Worm (Caenorhabditis elegans) whole organism, dauer: ENCODE data around the gene C03G6.17.

ENCODE experiments used
- unc-62 ChIP-seq: sonication (generic microtip); optimal IDR thresholded peaks from 2 replicates; lab custom pipeline; 2017; ENCODE audit warnings: missing biosample characterization, missing genetic modification reagents, missing genetic modification characterization

C03G6.17 gene

ce11 chrV:7400588-7400987, 19.7 kb upstream of the C03G6.17 start, which contains the start of gene srx-60:
Gene srx-60, plus strand, starts transcription at chrV:7400888.
- no peak for TF ChIP-seq unc-62 (GFP tag; lab: Kevin White, UChicago)

- no peak for TF ChIP-seq unc-62 (GFP tag; lab: Kevin White, UChicago)
These were observed 19.2 kb upstream of the C03G6.17 start, which contains the start of gene cnc-9 for ce11 chrV:7400095-7400494. Gene cnc-9, minus strand, starts transcription at chrV:7400195.

ce11 chrV:7399202-7399601, 18.3 kb upstream of the C03G6.17 start, which contains the start of gene gst-41:
Gene gst-41, minus strand, starts transcription at chrV:7399302.
- no peak for TF ChIP-seq unc-62 (GFP tag; lab: Kevin White, UChicago)

- no peak for TF ChIP-seq unc-62 (GFP tag; lab: Kevin White, UChicago)
These were observed 14.5 kb upstream of the C03G6.17 start, which contains the start of gene srx-9 for ce11 chrV:7395359-7395758. Gene srx-9, minus strand, starts transcription at chrV:7395459.

ce11 chrV:7391933-7392332, 11.0 kb upstream of the C03G6.17 start, which contains the start of gene fbxa-105:
Gene fbxa-105, minus strand, starts transcription at chrV:7392029.
- TF ChIP-seq unc-62 (GFP tag; lab: Kevin White, UChicago): no peak

- no peak for TF ChIP-seq unc-62 (GFP tag; lab: Kevin White, UChicago)
These were observed 8.9 kb upstream of the C03G6.17 start, which contains the start of gene C02H6.1 for ce11 chrV:7389771-7390170. Gene C02H6.1, minus strand, starts transcription at chrV:7389871.

ce11 chrV:7387755-7388154, 6.8 kb upstream of the C03G6.17 start, which contains the start of gene C02H6.3:
Gene C02H6.3, minus strand, starts transcription at chrV:7387855.
- no peak for TF ChIP-seq unc-62 (GFP tag; lab: Kevin White, UChicago)

- TF ChIP-seq unc-62 (GFP tag; lab: Kevin White, UChicago): no peak
These were observed 5.2 kb upstream of the C03G6.17 start, which contains the start of gene srp-6 for ce11 chrV:7386052-7386573. Gene srp-6, minus strand, starts transcription at chrV:7386102.

- no peak for TF ChIP-seq unc-62 (GFP tag; lab: Kevin White, UChicago)
These were observed 1.5 kb downstream of the C03G6.17 start, which contains the start of gene srsx-24 for ce11 chrV:7379384-7379783. Gene srsx-24, minus strand, starts transcription at chrV:7379484.

ce11 chrV:7374090-7374489, 6.8 kb downstream of the C03G6.17 start, which contains the start of gene srx-56:
Gene srx-56, plus strand, starts transcription at chrV:7374390.
- TF ChIP-seq unc-62 (GFP tag; lab: Kevin White, UChicago): no peak

- TF ChIP-seq unc-62 (GFP tag; lab: Kevin White, UChicago): no peak
These were observed 11.3 kb downstream of the C03G6.17 start, which contains the start of gene srj-14 for ce11 chrV:7369578-7369977. Gene srj-14, plus strand, starts transcription at chrV:7369708.

ce11 chrV:7364951-7365350, 16.0 kb downstream of the C03G6.17 start, which contains the start of gene exc-13:
Gene exc-13, plus strand, starts transcription at chrV:7365251.
- TF ChIP-seq unc-62 (GFP tag; lab: Kevin White, UChicago): no peak

- no peak for TF ChIP-seq unc-62 (GFP tag; lab: Kevin White, UChicago)
These were observed 16.8 kb downstream of the C03G6.17 start, which contains the start of gene cyp-35A2 for ce11 chrV:7364059-7364458. Gene cyp-35A2, minus strand, starts transcription at chrV:7364182.

ce11 chrV:7361673-7362072, 19.2 kb downstream of the C03G6.17 start, which contains the start of gene cyp-35A1:
Gene cyp-35A1, minus strand, starts transcription at chrV:7361773.
- TF ChIP-seq unc-62 (GFP tag; lab: Kevin White, UChicago): no peak

ce11 chrV:7357132-7357531, 23.8 kb downstream of the C03G6.17 start, which contains the start of gene C03G6.6:
Gene C03G6.6, plus strand, starts transcription at chrV:7357432.
- TF ChIP-seq unc-62 (GFP tag; lab: Kevin White, UChicago): no peak

ce11 chrV:7356684-7357083, 24.2 kb downstream of the C03G6.17 start, which contains the start of gene C03G6.21:
Gene C03G6.21, minus strand, starts transcription at chrV:7356784.
- no peak for TF ChIP-seq unc-62 (GFP tag; lab: Kevin White, UChicago)
